Worm (Caenorhabditis elegans): ENCODE data around the gene ZK1248.4.

DNA sequence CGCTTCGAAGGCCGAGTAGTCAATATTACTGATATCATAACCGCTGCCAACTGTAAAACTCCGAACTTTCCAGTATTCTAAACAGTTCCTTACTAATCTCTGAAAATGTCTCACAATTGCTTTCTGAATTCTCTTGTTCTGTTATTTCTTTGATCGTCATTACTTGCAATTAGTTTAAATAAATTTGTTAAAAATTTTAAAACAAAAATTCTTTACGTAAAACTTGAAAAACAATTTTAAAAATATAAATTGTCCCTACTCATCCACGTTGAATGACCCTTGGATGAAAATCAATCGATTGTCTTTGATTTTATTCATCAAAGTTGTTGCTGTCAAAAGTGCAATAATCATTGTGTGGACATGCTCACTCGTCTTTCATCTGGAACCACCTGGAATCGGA, 24.2 kb upstream of the ZK1248.4 start, which contains the start of gene acdh-8:
- TF ChIP-seq klf-2 (GFP tag; conservative IDR thresholded peaks at IDR 0.05) = no peak
- no peak for TF ChIP-seq cog-1 (tag; optimal IDR thresholded peaks at IDR 0.05)
- TF ChIP-seq ztf-29 (GFP tag; IDR thresholded peaks at IDR 0.05) = no peak
